Worm (Caenorhabditis elegans): Measurements from ENCODE around the gene dmsr-8.

DNA sequence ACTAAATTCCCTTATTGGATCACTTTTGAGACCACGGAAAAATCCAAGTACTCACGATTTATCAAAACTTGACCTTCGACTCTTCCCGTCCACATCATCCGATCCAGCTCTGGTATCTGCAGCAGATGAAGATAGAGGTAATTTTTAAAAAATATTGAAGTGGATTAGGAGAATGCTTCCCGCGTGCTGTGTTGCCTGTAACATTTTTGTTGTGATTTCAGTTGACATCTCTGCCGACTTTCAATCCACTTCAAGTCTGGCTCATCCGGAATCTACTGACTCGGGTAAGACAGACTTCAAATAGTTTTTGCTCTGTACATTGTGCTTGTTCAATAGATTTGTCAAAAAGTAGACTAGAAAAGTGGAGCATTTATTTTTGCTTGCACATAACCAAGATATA lies 38.8 kb downstream of the dmsr-8 start:
- TF ChIP-seq lin-15B (tag; optimal IDR thresholded peaks at IDR 0.05), result no peak
- no peak for TF ChIP-seq unc-62 (GFP tag; optimal IDR thresholded peaks at IDR 0.05)
- TF ChIP-seq ZK546.5 (tag; optimal IDR thresholded peaks at IDR 0.05), result no peak
- TF ChIP-seq nhr-23 (tag; optimal IDR thresholded peaks at IDR 0.05), result no peak
- no peak for TF ChIP-seq nhr-237 (tag; optimal IDR thresholded peaks at IDR 0.05)
- TF ChIP-seq nhr-12 (tag; optimal IDR thresholded peaks at IDR 0.05), result no peak
